ENCODE assay signal across 4 fruit fly cellular contexts in genomic region chr3L:17513893-17514616, dm6.
TF ChIP-seq lines count a peak whose summit lies in the region.

TSS of gene U4-U6-60K (minus strand) at chr3L:17513912.
TSS of gene CG7564 (plus strand) at chr3L:17514298.

TF ChIP-seq in whole organism, adult, 20 proteins besides CTCF, POLR2A, EP300 and RAD21 (continued from another document):
- TF ChIP-seq bab1 (GFP tag; optimal IDR thresholded peaks at IDR 0.05; lab: Kevin White, UChicago) (peak; percentile 6), Hr96 (GFP tag; optimal IDR thresholded peaks at IDR 0.05; lab: Kevin White, UChicago) (peak; percentile 64)

TF ChIP-seq in whole organism, embryonic, 481 proteins besides CTCF, POLR2A, EP300 and RAD21 (continued from another document and continues in another):
- TF ChIP-seq CG15514 (GFP tag; optimal IDR thresholded peaks at IDR 0.05; lab: Kevin White, UChicago) = peak; percentile 41
- peak; percentile 54 for TF ChIP-seq lab (GFP tag; optimal IDR thresholded peaks at IDR 0.05; lab: Kevin White, UChicago)
- peak; percentile 13; the same call in 1 of the 2 replicates for TF ChIP-seq HLH3B (GFP tag; IDR thresholded peaks at IDR 0.05; lab: Robert Waterston, UW)
- TF ChIP-seq ara (GFP tag; IDR thresholded peaks at IDR 0.05; lab: Robert Waterston, UW) = no peak
- TF ChIP-seq zfh1 (GFP tag; IDR thresholded peaks at IDR 0.05; lab: Robert Waterston, UW) = no peak
- TF ChIP-seq CG12769 (tag; optimal IDR thresholded peaks at IDR 0.05; lab: Kevin White, UChicago) = no peak
- TF ChIP-seq Aef1 (GFP tag; IDR thresholded peaks at IDR 0.05; lab: Robert Waterston, UW) = peak; percentile 10; the same call in 2 of the 3 replicates
- TF ChIP-seq CG8765 (GFP tag; IDR thresholded peaks at IDR 0.05; lab: Robert Waterston, UW) = peak; percentile 49; the same call in 1 of the 2 replicates
- no peak for TF ChIP-seq CG8359 (GFP tag; optimal IDR thresholded peaks at IDR 0.05; lab: Kevin White, UChicago; ENCODE audit: borderline replicate concordance)
- 0 out of 3 replicates have a peak, but pooled peaks have one; percentile 28 for TF ChIP-seq H15 (GFP tag; IDR thresholded peaks at IDR 0.05; lab: Robert Waterston, UW)
- peak; percentile 89 for TF ChIP-seq CG13287 (GFP tag; IDR thresholded peaks at IDR 0.05; lab: Robert Waterston, UW; ENCODE audit: partially characterized antibody)
- TF ChIP-seq CG32767 (GFP tag; IDR thresholded peaks at IDR 0.05; lab: Robert Waterston, UW) = no peak
- no peak for TF ChIP-seq ab (GFP tag; optimal IDR thresholded peaks at IDR 0.05; lab: Kevin White, UChicago)
- TF ChIP-seq CG6791 (GFP tag; IDR thresholded peaks at IDR 0.05; lab: Robert Waterston, UW; ENCODE audit: partially characterized antibody) = peak; percentile 97
- TF ChIP-seq chn (GFP tag; optimal IDR thresholded peaks at IDR 0.05; lab: Kevin White, UChicago) = peak; percentile 63
- no peak for TF ChIP-seq BtbVII (GFP tag; optimal IDR thresholded peaks at IDR 0.05; lab: Kevin White, UChicago)
- TF ChIP-seq Mes4 (GFP tag; optimal IDR thresholded peaks at IDR 0.05; lab: Kevin White, UChicago) = no peak
- peak; percentile 50 for TF ChIP-seq CG8290 (GFP tag; optimal IDR thresholded peaks at IDR 0.05; lab: Kevin White, UChicago)
- peak in 1 of 2 experiments; percentile 76 for TF ChIP-seq CG8290 (tag; optimal IDR thresholded peaks at IDR 0.05; lab: Kevin White, UChicago)
- peak; percentile 14 for TF ChIP-seq twi (tag; optimal IDR thresholded peaks at IDR 0.05; lab: Kevin White, UChicago)
- TF ChIP-seq CG10209 (GFP tag; optimal IDR thresholded peaks at IDR 0.05; lab: Kevin White, UChicago) = peak; percentile 72
- TF ChIP-seq CG8924 (tag; optimal IDR thresholded peaks at IDR 0.05; lab: Kevin White, UChicago) = peak; percentile 65
- TF ChIP-seq insv (GFP tag; optimal IDR thresholded peaks at IDR 0.05; lab: Kevin White, UChicago) = peak in 1 of 2 experiments; percentile 14
- TF ChIP-seq lilli (GFP tag; optimal IDR thresholded peaks at IDR 0.05; lab: Kevin White, UChicago) = peak; percentile 63
- TF ChIP-seq HHEX (GFP tag; optimal IDR thresholded peaks at IDR 0.05; lab: Kevin White, UChicago) = peak; percentile 61
- TF ChIP-seq pfk (GFP tag; optimal IDR thresholded peaks at IDR 0.05; lab: Kevin White, UChicago) = no peak
- TF ChIP-seq vnd (GFP tag; IDR thresholded peaks at IDR 0.05; lab: Robert Waterston, UW; ENCODE audit: partially characterized antibody) = peak; percentile 98
- TF ChIP-seq CG4854 (GFP tag; optimal IDR thresholded peaks at IDR 0.05; lab: Kevin White, UChicago) = peak; percentile 22
- peak; percentile 8 for TF ChIP-seq CG4282 (GFP tag; optimal IDR thresholded peaks at IDR 0.05; lab: Kevin White, UChicago)
- TF ChIP-seq CG8944 (GFP tag; optimal IDR thresholded peaks at IDR 0.05; lab: Kevin White, UChicago) = peak; percentile 28
- no peak for TF ChIP-seq CG2875 (GFP tag; optimal IDR thresholded peaks at IDR 0.05; lab: Kevin White, UChicago)
- peak; percentile 90 for TF ChIP-seq sens (GFP tag; lab: Kevin White, UChicago)
- TF ChIP-seq zen2 (GFP tag; IDR thresholded peaks at IDR 0.05; lab: Robert Waterston, UW; ENCODE audit: partially characterized antibody) = peak; percentile 83
- TF ChIP-seq her (GFP tag; optimal IDR thresholded peaks at IDR 0.05; lab: Kevin White, UChicago) = no peak
- no peak for TF ChIP-seq CG13894 (tag; optimal IDR thresholded peaks at IDR 0.05; lab: Kevin White, UChicago)
- TF ChIP-seq HmgZ (tag; optimal IDR thresholded peaks at IDR 0.05; lab: Kevin White, UChicago) = peak; percentile 61
- peak; percentile 46 for TF ChIP-seq CG34376 (GFP tag; optimal IDR thresholded peaks at IDR 0.05; lab: Kevin White, UChicago)
- no peak for TF ChIP-seq CG17568 (GFP tag; optimal IDR thresholded peaks at IDR 0.05; lab: Kevin White, UChicago)
- no peak; the same call in 1 of the 2 replicates for TF ChIP-seq CG14014 (GFP tag; IDR thresholded peaks at IDR 0.05; lab: Robert Waterston, UW)
- peak; percentile 75 for TF ChIP-seq Hsf (GFP tag; optimal IDR thresholded peaks at IDR 0.05; lab: Kevin White, UChicago)
- no peak for TF ChIP-seq Oaz (GFP tag; IDR thresholded peaks at IDR 0.05; lab: Robert Waterston, UW)
- no peak for TF ChIP-seq cas (GFP tag; IDR thresholded peaks at IDR 0.05; lab: Robert Waterston, UW)

TF ChIP-seq in whole organism, prepupa, 60 proteins besides CTCF, POLR2A, EP300 and RAD21 (continued from another document):
- TF ChIP-seq pdm3 (GFP tag; optimal IDR thresholded peaks at IDR 0.05; lab: Kevin White, UChicago) = peak; percentile 69
- peak; percentile 57 for TF ChIP-seq CG3032 (tag; optimal IDR thresholded peaks at IDR 0.05; lab: Kevin White, UChicago)
- TF ChIP-seq fd85E (GFP tag; optimal IDR thresholded peaks at IDR 0.05; lab: Kevin White, UChicago) = peak; percentile 43
- TF ChIP-seq CG6808 (GFP tag; optimal IDR thresholded peaks at IDR 0.05; lab: Kevin White, UChicago) = peak; percentile 69
- TF ChIP-seq CG31627 (GFP tag; optimal IDR thresholded peaks at IDR 0.05; lab: Kevin White, UChicago) = peak; percentile 68
- TF ChIP-seq Hr4 (GFP tag; optimal IDR thresholded peaks at IDR 0.05; lab: Kevin White, UChicago) = peak; percentile 62
- no peak for TF ChIP-seq CG7368 (GFP tag; optimal IDR thresholded peaks at IDR 0.05; lab: Kevin White, UChicago)
- no peak for TF ChIP-seq CG9139 (GFP tag; optimal IDR thresholded peaks at IDR 0.05; lab: Kevin White, UChicago)
- TF ChIP-seq Sox14 (GFP tag; optimal IDR thresholded peaks at IDR 0.05; lab: Kevin White, UChicago) = peak; percentile 69
- TF ChIP-seq Gug (GFP tag; IDR thresholded peaks at IDR 0.05; lab: Robert Waterston, UW) = peak; percentile 29; the same call in 1 of the 2 replicates
- peak; percentile 33 for TF ChIP-seq net (GFP tag; optimal IDR thresholded peaks at IDR 0.05; lab: Kevin White, UChicago)
- TF ChIP-seq Eip75B (GFP tag; optimal IDR thresholded peaks at IDR 0.05; lab: Kevin White, UChicago) = no peak
- TF ChIP-seq CG6276 (GFP tag; optimal IDR thresholded peaks at IDR 0.05; lab: Kevin White, UChicago) = no peak
- TF ChIP-seq Lpt (GFP tag; optimal IDR thresholded peaks at IDR 0.05; lab: Kevin White, UChicago) = peak; percentile 30
- peak; percentile 31 for TF ChIP-seq fd59A (GFP tag; optimal IDR thresholded peaks at IDR 0.05; lab: Kevin White, UChicago)
- TF ChIP-seq CG11762 (GFP tag; optimal IDR thresholded peaks at IDR 0.05; lab: Kevin White, UChicago; ENCODE audit: insufficient read depth) = peak; percentile 7
- peak; percentile 71 for TF ChIP-seq esn (GFP tag; optimal IDR thresholded peaks at IDR 0.05; lab: Kevin White, UChicago)
- TF ChIP-seq topi (GFP tag; optimal IDR thresholded peaks at IDR 0.05; lab: Kevin White, UChicago) = peak; percentile 75
- 0 out of 2 replicates have a peak, but pooled peaks have one; percentile 21 for TF ChIP-seq CG11294 (GFP tag; IDR thresholded peaks at IDR 0.05; lab: Robert Waterston, UW)
- TF ChIP-seq CG6163 (GFP tag; IDR thresholded peaks at IDR 0.05; lab: Robert Waterston, UW) = 0 out of 3 replicates have a peak, but pooled peaks have one; percentile 28
- peak; percentile 65 for TF ChIP-seq CG3919 (GFP tag; optimal IDR thresholded peaks at IDR 0.05; lab: Kevin White, UChicago)
- peak; percentile 78 for TF ChIP-seq Eip78C (GFP tag; lab: Kevin White, UChicago)
- TF ChIP-seq Hr39 (GFP tag; optimal IDR thresholded peaks at IDR 0.05; lab: Kevin White, UChicago) = peak; percentile 69
- TF ChIP-seq CG8319 (GFP tag; optimal IDR thresholded peaks at IDR 0.05; lab: Kevin White, UChicago) = peak; percentile 42

TF ChIP-seq in whole organism, wandering third instar larva, 38 proteins besides CTCF, POLR2A, EP300 and RAD21 (continued from another document):
- TF ChIP-seq Hnf4 (GFP tag; optimal IDR thresholded peaks at IDR 0.05; lab: Kevin White, UChicago) (no peak), br (GFP tag; optimal IDR thresholded peaks at IDR 0.05; lab: Kevin White, UChicago) (peak; percentile 45), usp (GFP tag; optimal IDR thresholded peaks at IDR 0.05; lab: Kevin White, UChicago) (no peak), HLH106 (tag; optimal IDR thresholded peaks at IDR 0.05; lab: Kevin White, UChicago) (peak; percentile 62), sage (GFP tag; optimal IDR thresholded peaks at IDR 0.05; lab: Kevin White, UChicago) (no peak), Hr78 (GFP tag; optimal IDR thresholded peaks at IDR 0.05; lab: Kevin White, UChicago) (no peak), dmrt93B (GFP tag; optimal IDR thresholded peaks at IDR 0.05; lab: Kevin White, UChicago) (peak; percentile 70), lola (GFP tag; optimal IDR thresholded peaks at IDR 0.05; lab: Kevin White, UChicago) (no peak), dsf (GFP tag; optimal IDR thresholded peaks at IDR 0.05; lab: Kevin White, UChicago; ENCODE audit: borderline replicate concordance) (peak; percentile 74), Myc (optimal IDR thresholded peaks at IDR 0.05; lab: Kevin White, UChicago) (peak; percentile 88)
TF ChIP-seq in whole organism, wandering third instar larva: peak in this region for 20.
